Worm (Caenorhabditis elegans) whole organism, L3 larva: ENCODE measurements around the gene F59A6.3.

Source experiments
- ama-1 ChIP-seq: fragments of 150-350 bp; optimal IDR thresholded peaks from 2 replicates; lab custom pipeline; 2018
- ceh-28 ChIP-seq: fragments of 150-350 bp; optimal IDR thresholded peaks from 2 replicates; lab custom pipeline; 2014; ENCODE audit warnings: missing biosample characterization, missing genetic modification reagents, missing genetic modification characterization
- elt-1 ChIP-seq: fragments of 150-350 bp; optimal IDR thresholded peaks from 2 replicates; lab custom pipeline; 2014; ENCODE audit warnings: missing biosample characterization, missing genetic modification characterization
- elt-2 ChIP-seq: sonication (generic microtip); optimal IDR thresholded peaks from 2 replicates; lab custom pipeline; 2016; ENCODE audit warnings: missing genetic modification reagents, mild to moderate bottlenecking, missing genetic modification characterization, missing compliant biosample characterization
- fos-1 ChIP-seq: fragments of 150-350 bp; optimal IDR thresholded peaks from 2 replicates; lab custom pipeline; 2014; ENCODE audit warnings: missing biosample characterization, missing genetic modification characterization
- jun-1 ChIP-seq: fragments of 150-350 bp; optimal IDR thresholded peaks from 2 replicates; lab custom pipeline; 2014; ENCODE audit warnings: missing biosample characterization, missing genetic modification reagents, missing genetic modification characterization
- mdl-1 ChIP-seq: fragments of 150-350 bp; optimal IDR thresholded peaks from 2 replicates; lab custom pipeline; 2014; ENCODE audit warnings: missing biosample characterization, missing genetic modification characterization
- nhr-11 ChIP-seq: fragments of 150-350 bp; optimal IDR thresholded peaks from 2 replicates; lab custom pipeline; 2014; ENCODE audit warnings: missing biosample characterization, missing genetic modification characterization
- nhr-77 ChIP-seq: fragments of 150-350 bp; optimal IDR thresholded peaks from 2 replicates; lab custom pipeline; 2014; ENCODE audit warnings: missing biosample characterization, missing genetic modification characterization
- snpc-4 ChIP-seq: fragments of 150-350 bp; optimal IDR thresholded peaks from 2 replicates; lab custom pipeline; 2014; ENCODE audit warnings: missing biosample characterization, missing genetic modification characterization
- unc-39 ChIP-seq: sonication (generic microtip); optimal IDR thresholded peaks from 4 replicates; lab custom pipeline; 2017; ENCODE audit warnings: missing biosample characterization, missing genetic modification characterization

DNA sequence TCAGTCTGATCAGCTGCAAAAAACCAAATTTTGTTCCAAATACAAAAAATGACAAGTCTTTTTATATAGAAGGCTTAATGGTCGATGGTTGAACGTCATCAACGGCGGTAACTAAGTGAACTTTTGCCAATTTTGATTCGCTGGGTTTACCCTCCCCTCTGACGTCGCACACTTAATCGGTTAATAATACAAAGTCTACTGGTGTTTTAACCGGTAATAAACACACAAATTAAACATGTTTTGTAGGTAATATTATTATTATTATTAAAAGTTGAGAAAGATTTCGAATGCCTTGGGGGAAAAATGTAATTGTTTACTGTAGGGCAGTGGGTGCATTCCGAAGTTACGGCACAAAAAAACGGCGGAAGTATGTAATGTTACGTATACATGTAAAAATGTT lies 52.6 kb downstream of the F59A6.3 start, which contains the start of gene pho-12:
- TF ChIP-seq elt-2 (tag; lab: Kevin White, UChicago) = no peak
- no peak for TF ChIP-seq mdl-1 (tag; lab: Kevin White, UChicago)
- TF ChIP-seq fos-1 (tag; lab: Kevin White, UChicago) = no peak
- TF ChIP-seq nhr-11 (tag; lab: Kevin White, UChicago) = no peak
- no peak for TF ChIP-seq ama-1
- TF ChIP-seq elt-1 (tag; lab: Kevin White, UChicago) = no peak
- no peak for TF ChIP-seq snpc-4
- TF ChIP-seq jun-1 (tag; lab: Kevin White, UChicago) = no peak
- no peak for TF ChIP-seq unc-39
- no peak for TF ChIP-seq ceh-28 (tag; lab: Kevin White, UChicago)
- TF ChIP-seq nhr-77 (tag; lab: Kevin White, UChicago) = no peak
